Fruit fly (Drosophila melanogaster): ENCODE measurements around the gene CG16713.

CG16713 gene

dm6 chr2L:3647521-3648172 lies 47.6 kb downstream of the CG16713 start (continued):
- TF ChIP-seq vfl (GFP tag; optimal IDR thresholded peaks at IDR 0.05) (no peak), CG3995 (GFP tag; optimal IDR thresholded peaks at IDR 0.05) (no peak), Stat92E (GFP tag; optimal IDR thresholded peaks at IDR 0.05) (no peak), CG8089 (GFP tag; optimal IDR thresholded peaks at IDR 0.05) (no peak), twi (tag; optimal IDR thresholded peaks at IDR 0.05) (no peak), Dfd (GFP tag; optimal IDR thresholded peaks at IDR 0.05) (no peak), bbx (GFP tag; IDR thresholded peaks at IDR 0.05; ENCODE audit: partially characterized antibody) (no peak), lilli (GFP tag; optimal IDR thresholded peaks at IDR 0.05) (no peak), CG13775 (GFP tag; optimal IDR thresholded peaks at IDR 0.05) (no peak), CG1603 (tag; optimal IDR thresholded peaks at IDR 0.05) (peak; percentile 40), CG4854 (GFP tag; optimal IDR thresholded peaks at IDR 0.05) (no peak), Hmr (GFP tag; optimal IDR thresholded peaks at IDR 0.05) (no peak), HLH4C (GFP tag; IDR thresholded peaks at IDR 0.05; ENCODE audit: partially characterized antibody) (no peak), CG6683 (GFP tag; optimal IDR thresholded peaks at IDR 0.05) (no peak), Atf6 (GFP tag; IDR thresholded peaks at IDR 0.05) (no peak), CG14667 (GFP tag; IDR thresholded peaks at IDR 0.05) (no peak), croc (GFP tag; conservative IDR thresholded peaks at IDR 0.05) (no peak), nau (GFP tag; optimal IDR thresholded peaks at IDR 0.05) (no peak), B-H1 (GFP tag; IDR thresholded peaks at IDR 0.05) (no peak), da (GFP tag; optimal IDR thresholded peaks at IDR 0.05) (no peak), CG4404 (GFP tag; IDR thresholded peaks at IDR 0.05) (no peak), CG3838 (GFP tag; optimal IDR thresholded peaks at IDR 0.05) (no peak), ttk (GFP tag; IDR thresholded peaks at IDR 0.05) (no peak), sim (GFP tag; IDR thresholded peaks at IDR 0.05) (no peak), CG8478 (optimal IDR thresholded peaks at IDR 0.05) (no peak), wek (GFP tag; optimal IDR thresholded peaks at IDR 0.05) (peak; percentile 29), Six4 (GFP tag; optimal IDR thresholded peaks at IDR 0.05) (no peak), Hey (tag; optimal IDR thresholded peaks at IDR 0.05) (no peak), CG17612 (GFP tag; IDR thresholded peaks at IDR 0.05) (no peak), Blimp-1 (GFP tag; optimal IDR thresholded peaks at IDR 0.05) (peak; percentile 3), CG14710 (tag; optimal IDR thresholded peaks at IDR 0.05) (no peak), oc (tag; optimal IDR thresholded peaks at IDR 0.05) (no peak), gcm2 (GFP tag; optimal IDR thresholded peaks at IDR 0.05) (no peak), CG5245 (GFP tag; optimal IDR thresholded peaks at IDR 0.05) (no peak), cwo (GFP tag; optimal IDR thresholded peaks at IDR 0.05) (no peak), CG2678 (tag; optimal IDR thresholded peaks at IDR 0.05) (peak; percentile 29), Doc3 (GFP tag; IDR thresholded peaks at IDR 0.05; ENCODE audit: partially characterized antibody) (no peak), H15 (GFP tag; IDR thresholded peaks at IDR 0.05) (no peak), CG34422 (GFP tag; IDR thresholded peaks at IDR 0.05) (no peak), Ets65A (GFP tag) (no peak), toy (GFP tag; IDR thresholded peaks at IDR 0.05) (no peak), onecut (GFP tag; IDR thresholded peaks at IDR 0.05) (peak; percentile 26), bsh (GFP tag; optimal IDR thresholded peaks at IDR 0.05) (peak in 1 of 2 experiments; percentile 50), zf30C (GFP tag; optimal IDR thresholded peaks at IDR 0.05) (no peak), BtbVII (GFP tag; optimal IDR thresholded peaks at IDR 0.05) (no peak), Eip74EF (GFP tag; optimal IDR thresholded peaks at IDR 0.05) (no peak), Bgb (GFP tag; IDR thresholded peaks at IDR 0.05; ENCODE audit: partially characterized antibody) (no peak), CG10565 (GFP tag; optimal IDR thresholded peaks at IDR 0.05) (no peak), ham (GFP tag; IDR thresholded peaks at IDR 0.05) (no peak), CG11696 (GFP tag; IDR thresholded peaks at IDR 0.05) (no peak), CG16779 (GFP tag; IDR thresholded peaks at IDR 0.05) (no peak)
